Fruit fly (Drosophila melanogaster) whole organism, larva: ENCODE measurements around the gene CG5953.

ENCODE experiments used
- noc ChIP-seq: fragments of 200-800 bp; sonication (Bioruptor generic); optimal IDR thresholded peaks from 3 replicates; lab custom pipeline; 2019; ENCODE audit warnings: missing biosample characterization, mild to moderate bottlenecking, missing genetic modification characterization, moderate library complexity

Gene CG5953

DNA sequence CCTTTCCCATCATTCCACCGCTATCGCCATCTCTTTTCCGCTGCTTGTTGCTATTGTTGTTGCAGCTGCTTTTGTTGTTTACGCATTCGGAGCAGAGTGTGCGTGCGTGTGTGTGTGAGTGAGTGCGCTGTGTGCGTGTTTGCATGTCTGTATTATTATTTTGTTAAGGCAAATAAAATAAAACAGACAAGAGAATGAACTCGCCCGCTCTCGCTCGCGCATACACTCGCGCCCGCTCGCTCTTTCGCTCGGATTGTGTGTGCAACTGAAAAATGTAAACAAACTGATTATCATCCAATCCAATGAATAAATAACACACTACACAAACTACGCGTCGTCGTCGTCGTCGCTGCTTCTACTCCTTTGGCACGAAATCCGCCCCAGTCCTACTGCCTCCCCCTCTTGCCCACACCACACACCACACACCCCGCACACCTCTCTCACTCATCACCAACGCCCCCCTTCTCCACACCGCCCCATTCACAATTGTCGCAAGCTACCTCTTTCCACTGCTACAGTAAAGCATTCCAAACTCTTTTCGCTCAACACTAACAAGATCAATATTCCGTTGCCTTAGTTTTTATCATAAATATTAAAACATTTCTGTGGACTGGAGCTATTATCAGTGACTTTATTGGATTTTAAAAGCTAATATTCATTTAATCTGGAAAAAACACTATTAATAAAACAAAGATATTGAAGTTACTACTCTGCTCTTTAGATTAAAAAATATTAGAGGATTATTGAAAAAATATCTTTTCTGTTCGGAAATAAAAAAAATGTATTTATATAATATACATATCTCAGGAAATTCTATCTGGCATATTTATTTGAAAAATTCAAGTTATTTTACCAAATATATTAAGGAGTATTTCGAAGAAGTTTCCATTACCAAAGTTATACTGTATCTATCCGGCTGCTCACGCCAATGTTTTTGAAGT is 11.1 kb downstream of the CG5953 start:
- TF ChIP-seq noc (tag; lab: Kevin White, UChicago), result no peak

- TF ChIP-seq noc (tag; lab: Kevin White, UChicago), result peak; percentile 17
Observed at dm6 chr2L:16520475-16521344, 12.0 kb downstream of the CG5953 start.

DNA sequence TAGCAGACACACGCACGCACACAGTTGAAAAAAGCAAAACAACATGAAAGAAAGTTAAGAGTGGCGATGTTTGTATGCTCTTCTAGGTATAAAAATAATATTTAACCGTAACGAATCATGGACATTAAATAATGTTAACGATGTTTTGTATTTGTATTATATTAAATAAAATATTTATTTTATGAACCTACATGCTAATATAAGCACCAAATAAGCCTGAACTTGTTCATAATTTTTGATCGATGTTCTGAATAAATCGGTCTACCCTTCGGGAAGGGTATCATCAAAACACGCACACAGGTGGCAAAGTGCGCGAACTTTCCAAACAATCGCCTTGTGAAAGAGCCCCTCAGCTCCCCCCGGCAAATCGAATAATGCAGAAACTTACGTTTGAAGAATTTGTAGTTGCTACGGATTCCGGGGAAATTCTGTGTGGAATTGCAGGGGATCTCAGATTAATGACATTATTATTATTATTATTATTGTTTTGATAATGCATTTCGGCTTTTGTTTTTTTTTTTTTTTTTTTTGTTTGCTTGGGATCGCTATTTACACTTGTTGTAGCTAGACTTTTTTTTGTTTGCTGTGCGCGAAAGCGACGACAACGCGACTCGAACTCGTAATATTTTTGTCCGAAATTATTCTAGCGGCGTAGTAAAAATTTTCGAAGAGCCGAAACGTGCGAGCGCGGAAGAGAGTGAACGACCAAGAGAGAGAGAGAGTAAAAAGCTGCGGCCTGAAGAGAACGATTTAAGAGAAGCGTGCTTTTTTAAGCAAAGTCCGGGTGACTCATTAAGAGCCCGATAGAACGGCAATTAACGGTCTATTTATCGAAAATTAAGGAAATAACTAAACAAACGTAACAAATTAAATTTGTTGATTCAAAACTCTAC is 12.8 kb downstream of the CG5953 start:
- peak; percentile 77 for TF ChIP-seq noc (tag; lab: Kevin White, UChicago)

dm6 chr2L:16511277-16511678 is 21.4 kb downstream of the CG5953 start:
- no peak for TF ChIP-seq noc (tag; lab: Kevin White, UChicago)

DNA sequence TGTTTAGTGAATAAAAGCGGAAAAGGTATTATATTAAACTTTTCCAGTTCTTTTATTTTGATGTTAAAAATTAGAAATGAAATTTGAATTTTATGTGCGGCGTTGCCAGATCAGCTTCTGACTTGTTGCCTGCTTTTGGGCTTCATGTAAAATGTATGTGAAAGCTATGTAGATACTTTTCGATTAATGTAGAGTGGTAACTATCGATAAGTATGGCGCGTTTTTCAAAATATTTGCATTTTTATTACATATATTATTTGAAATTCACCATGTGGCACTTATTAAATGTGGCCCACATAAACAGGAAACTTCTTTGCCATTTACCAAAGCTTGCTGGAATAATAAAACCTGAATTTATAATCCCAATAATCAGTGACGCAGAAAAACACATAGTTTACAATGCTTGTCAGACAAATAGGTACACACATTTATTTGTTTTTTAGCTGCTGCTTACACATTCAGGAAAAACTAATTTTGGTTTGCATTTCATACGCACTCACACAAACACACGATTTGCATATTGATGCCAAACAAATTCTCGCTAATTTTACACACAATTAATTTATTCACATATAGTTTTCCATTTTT is 24.9 kb downstream of the CG5953 start:
- no peak for TF ChIP-seq noc (tag; lab: Kevin White, UChicago)

- no peak for TF ChIP-seq noc (tag; lab: Kevin White, UChicago)
Observed at dm6 chr2L:16507197-16507596, 25.5 kb downstream of the CG5953 start.

dm6 chr2L:16502898-16503551 is 29.7 kb downstream of the CG5953 start:
- TF ChIP-seq noc (tag; lab: Kevin White, UChicago), result no peak

DNA sequence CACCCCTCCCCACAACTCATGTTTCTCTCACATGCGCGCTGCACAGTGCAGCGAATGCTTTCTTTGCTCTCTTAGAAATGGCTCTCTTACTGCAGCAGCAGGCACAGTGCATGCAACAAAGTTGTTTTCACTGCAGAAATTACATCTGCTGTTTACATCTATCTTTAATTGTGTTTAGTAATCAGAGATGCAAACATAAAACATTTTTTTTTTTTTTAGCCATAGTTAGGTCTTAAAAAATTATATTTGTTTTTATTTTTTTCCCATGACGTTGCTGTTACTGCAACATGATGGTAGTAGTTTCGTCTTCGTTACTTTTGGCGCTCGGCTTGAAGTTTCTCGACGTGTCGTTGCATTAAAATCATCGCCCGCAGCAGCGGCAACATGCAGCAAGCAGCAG is 31.3 kb downstream of the CG5953 start:
- no peak for TF ChIP-seq noc (tag; lab: Kevin White, UChicago)

DNA sequence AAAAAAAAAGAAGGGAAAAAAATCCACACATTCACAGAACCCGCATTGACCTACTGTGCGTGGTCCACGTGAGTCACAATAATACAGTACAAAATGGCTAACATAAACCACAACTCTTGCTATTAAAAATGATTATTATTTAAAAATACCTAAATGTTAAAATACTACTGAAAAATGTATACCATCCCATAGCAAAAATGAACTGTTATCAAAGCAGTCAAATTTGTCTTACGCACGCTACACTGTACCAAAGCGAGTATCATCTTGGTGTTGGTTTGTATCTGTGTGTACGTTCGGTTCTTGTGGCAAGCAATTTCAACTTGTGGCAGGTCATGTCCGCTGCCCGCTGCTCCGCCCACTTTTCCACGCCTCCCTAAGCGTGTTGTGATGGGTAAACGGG is 32.2 kb downstream of the CG5953 start:
- TF ChIP-seq noc (tag; lab: Kevin White, UChicago), result peak; percentile 79

- TF ChIP-seq noc (tag; lab: Kevin White, UChicago), result no peak
Observed at dm6 chr2L:16499559-16499958, 33.1 kb downstream of the CG5953 start.

- TF ChIP-seq noc (tag; lab: Kevin White, UChicago), result no peak
Observed at dm6 chr2L:16498100-16498499, 34.6 kb downstream of the CG5953 start.

DNA sequence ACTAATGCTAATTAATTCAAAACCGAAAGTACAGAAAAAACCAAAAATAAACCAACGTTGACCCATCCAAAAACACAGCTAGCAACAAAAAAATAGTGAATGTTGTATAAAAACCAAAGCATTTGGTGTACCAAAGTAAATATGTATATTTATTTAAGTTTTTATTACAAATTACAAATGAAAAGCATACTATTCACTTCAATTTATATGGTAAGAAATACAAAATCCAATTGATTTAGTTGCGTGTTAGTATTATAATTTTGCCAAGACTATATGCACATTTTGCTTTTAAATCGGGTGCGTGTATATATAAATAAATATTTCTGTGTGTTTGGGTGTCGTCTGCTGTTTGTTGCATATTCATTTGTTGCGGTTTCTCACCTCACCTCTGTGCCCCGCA is 35.5 kb downstream of the CG5953 start:
- TF ChIP-seq noc (tag; lab: Kevin White, UChicago), result no peak

DNA sequence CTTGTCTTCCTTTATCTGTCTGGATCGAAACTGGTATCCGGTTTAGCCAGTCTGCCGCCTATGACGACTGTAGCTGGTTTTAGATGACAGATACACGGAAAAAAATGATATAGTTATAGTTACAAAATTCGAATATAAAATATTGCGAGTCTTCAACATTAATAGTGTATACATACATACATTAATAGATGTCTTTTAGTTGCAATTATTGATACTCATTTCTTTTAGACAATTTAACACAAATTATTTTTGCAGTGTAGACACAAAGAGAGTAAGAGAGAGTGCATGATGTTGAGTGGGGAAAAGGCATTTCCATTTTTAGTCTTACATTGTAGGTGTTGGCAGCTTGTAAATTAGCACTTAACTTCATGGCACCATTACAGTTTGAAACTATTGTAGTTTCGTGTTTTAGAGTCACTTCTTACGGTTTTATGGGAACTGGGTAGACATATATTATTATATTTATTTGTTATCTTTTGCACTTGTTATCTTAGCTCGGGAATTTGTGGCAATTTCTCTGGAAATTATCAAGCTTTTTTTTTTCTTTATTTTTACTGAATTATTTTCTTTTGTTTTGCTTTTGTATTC is 37.4 kb downstream of the CG5953 start:
- peak; percentile 87 for TF ChIP-seq noc (tag; lab: Kevin White, UChicago)
